Worm (Caenorhabditis elegans): ENCODE data around the gene unc-34.

DNA sequence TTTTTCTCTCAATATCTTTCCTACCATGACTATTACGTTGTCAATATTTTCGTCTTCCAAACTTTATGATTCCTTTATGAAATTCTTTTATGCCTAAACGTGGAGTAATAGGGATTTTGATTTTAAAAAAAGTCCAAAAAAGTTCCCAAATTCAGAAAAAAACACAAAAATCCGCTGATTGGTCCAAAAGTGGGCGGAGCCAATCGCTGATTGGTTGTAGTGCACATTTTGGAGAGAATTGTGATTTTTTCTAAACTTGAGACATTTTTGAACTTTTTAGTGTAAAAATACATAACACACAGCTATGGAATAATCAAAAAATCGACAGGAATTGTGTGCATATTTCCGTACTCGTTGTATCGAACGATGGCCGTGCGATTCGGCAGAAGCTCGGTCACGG is 43.2 kb upstream of the unc-34 start:
- no peak for TF ChIP-seq flt-1 (GFP tag; IDR thresholded peaks at IDR 0.05)
- TF ChIP-seq ceh-36 (tag; optimal IDR thresholded peaks at IDR 0.05), result no peak
- no peak for TF ChIP-seq ama-1 (optimal IDR thresholded peaks at IDR 0.05)
- no peak for TF ChIP-seq sea-1 (GFP tag; conservative IDR thresholded peaks at IDR 0.05)
- no peak for TF ChIP-seq pes-1 (GFP tag; IDR thresholded peaks at IDR 0.05)
- TF ChIP-seq tbx-37 (GFP tag; conservative IDR thresholded peaks at IDR 0.05), result no peak
- TF ChIP-seq F13C5.2 (tag; optimal IDR thresholded peaks at IDR 0.05), result no peak
- TF ChIP-seq tra-4 (tag; optimal IDR thresholded peaks at IDR 0.05), result no peak
- no peak for TF ChIP-seq scrt-1 (GFP tag; IDR thresholded peaks at IDR 0.05)
- TF ChIP-seq hmbx-1 (tag; optimal IDR thresholded peaks at IDR 0.05), result no peak
- TF ChIP-seq hnd-1 (tag; optimal IDR thresholded peaks at IDR 0.05), result no peak
- no peak for TF ChIP-seq tbx-11 (GFP tag; IDR thresholded peaks at IDR 0.05)
- no peak for TF ChIP-seq ets-7 (tag; optimal IDR thresholded peaks at IDR 0.05)
- TF ChIP-seq ceh-13 (GFP tag; optimal IDR thresholded peaks at IDR 0.05), result no peak

Data from whole organism, early embryonic.